Fruit fly (Drosophila melanogaster) whole organism, pupa: ENCODE data around the gene Muc30E.

Source experiments
- CG10348 ChIP-seq: fragments of 200-800 bp; sonication (Bioruptor generic); IDR thresholded peaks from 2 replicates; pipeline ENCODE4 v1.3.6; 2022; ENCODE audit warnings: missing biosample characterization, missing genetic modification characterization
- CG13204 ChIP-seq: fragments of 200-800 bp; sonication (Bioruptor generic); optimal IDR thresholded peaks from 2 replicates; lab custom pipeline; 2018; ENCODE audit warnings: missing biosample characterization, mild to moderate bottlenecking, missing genetic modification characterization, moderate library complexity
- CG14655 ChIP-seq: fragments of 200-800 bp; sonication (Bioruptor generic); optimal IDR thresholded peaks from 3 replicates; lab custom pipeline; 2017; ENCODE audit warnings: mild to moderate bottlenecking, missing biosample characterization, missing genetic modification reagents, missing genetic modification characterization
- CG32121 ChIP-seq: fragments of 200-800 bp; sonication (Bioruptor generic); IDR thresholded peaks from 2 replicates; pipeline ENCODE4 v1.3.6; 2022; ENCODE audit warnings: missing biosample characterization, missing genetic modification characterization
- CG34367 ChIP-seq: fragments of 200-800 bp; sonication (Bioruptor generic); optimal IDR thresholded peaks from 2 replicates; lab custom pipeline; 2018; ENCODE audit warnings: missing biosample characterization, mild to moderate bottlenecking, missing genetic modification characterization
- CG4496 ChIP-seq: fragments of 200-800 bp; sonication (Bioruptor generic); IDR thresholded peaks from 3 replicates; pipeline ENCODE4 v1.3.6; 2022; ENCODE audit warnings: missing biosample characterization, missing genetic modification characterization
- Ets98B ChIP-seq: fragments of 200-800 bp; sonication (Bioruptor generic); IDR thresholded peaks from 2 replicates; pipeline ENCODE4 v1.3.6; 2022; ENCODE audit warnings: missing biosample characterization, missing genetic modification characterization
- Pif1A ChIP-seq: fragments of 200-800 bp; sonication (Bioruptor generic); optimal IDR thresholded peaks from 3 replicates; lab custom pipeline; 2016; ENCODE audit warnings: missing biosample characterization, missing genetic modification characterization
- fd96Ca ChIP-seq: fragments of 200-800 bp; sonication (Bioruptor generic); IDR thresholded peaks from 3 replicates; pipeline ENCODE4 v1.3.6; 2022; ENCODE audit warnings: missing biosample characterization, missing genetic modification characterization
- gl ChIP-seq: fragments of 200-800 bp; sonication (Bioruptor generic); optimal IDR thresholded peaks from 2 replicates; lab custom pipeline; 2018; ENCODE audit warnings: missing biosample characterization, mild to moderate bottlenecking, missing genetic modification characterization

DNA sequence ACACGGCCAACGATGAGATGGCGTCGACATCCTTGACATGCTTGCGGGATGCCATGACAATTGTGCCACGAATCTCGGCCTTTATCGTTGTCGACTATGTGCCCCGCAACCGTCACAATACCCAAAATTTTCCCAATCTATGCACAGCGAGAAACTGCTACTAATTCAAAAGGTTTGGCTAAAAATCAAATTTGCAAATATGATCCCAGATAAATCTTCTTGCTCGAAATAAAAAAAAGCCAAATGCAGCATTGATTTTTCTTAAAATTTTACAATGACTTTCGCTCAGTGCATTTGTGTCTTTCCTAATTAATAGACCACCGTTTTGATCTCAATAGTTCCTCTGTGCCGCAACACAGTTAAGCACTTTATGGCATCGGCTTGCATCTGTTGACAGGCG is 40.0 kb downstream of the Muc30E start:
- no peak for TF ChIP-seq fd96Ca (GFP tag; lab: Robert Waterston, UW)
- TF ChIP-seq CG14655 (GFP tag; lab: Kevin White, UChicago) = no peak
- no peak for TF ChIP-seq gl
- no peak for TF ChIP-seq CG10348 (GFP tag; lab: Robert Waterston, UW)
- no peak for TF ChIP-seq CG34367 (tag; lab: Kevin White, UChicago)
- TF ChIP-seq CG32121 (GFP tag; lab: Robert Waterston, UW) = no peak
- no peak for TF ChIP-seq CG13204 (GFP tag; lab: Kevin White, UChicago)
- no peak for TF ChIP-seq Ets98B (GFP tag; lab: Robert Waterston, UW)
- TF ChIP-seq CG4496 (GFP tag; lab: Robert Waterston, UW) = peak; percentile 28; the same call in 1 of the 3 replicates
- TF ChIP-seq Pif1A = no peak
